Worm (Caenorhabditis elegans): ENCODE results near the gene twk-49.

ce11 chrII:6482762-6483161, 16.2 kb downstream of the twk-49 start:
- TF ChIP-seq T22C8.4 (GFP tag; IDR thresholded peaks at IDR 0.05) (no peak), ztf-23 (GFP tag; IDR thresholded peaks at IDR 0.05) (no peak), flt-1 (GFP tag; IDR thresholded peaks at IDR 0.05) (no peak), cog-1 (tag; optimal IDR thresholded peaks at IDR 0.05) (no peak), ztf-29 (GFP tag; IDR thresholded peaks at IDR 0.05) (no peak), ref-1 (GFP tag; conservative IDR thresholded peaks at IDR 0.05) (no peak), klf-2 (GFP tag; conservative IDR thresholded peaks at IDR 0.05) (no peak), tab-1 (GFP tag; IDR thresholded peaks at IDR 0.05) (no peak), med-1 (GFP tag; optimal IDR thresholded peaks at IDR 0.05; ENCODE audit: insufficient read depth) (no peak)

Data from whole organism, midembryonic.